Worm (Caenorhabditis elegans): ENCODE measurements around the gene F43E12.1.

Gene F43E12.1

DNA sequence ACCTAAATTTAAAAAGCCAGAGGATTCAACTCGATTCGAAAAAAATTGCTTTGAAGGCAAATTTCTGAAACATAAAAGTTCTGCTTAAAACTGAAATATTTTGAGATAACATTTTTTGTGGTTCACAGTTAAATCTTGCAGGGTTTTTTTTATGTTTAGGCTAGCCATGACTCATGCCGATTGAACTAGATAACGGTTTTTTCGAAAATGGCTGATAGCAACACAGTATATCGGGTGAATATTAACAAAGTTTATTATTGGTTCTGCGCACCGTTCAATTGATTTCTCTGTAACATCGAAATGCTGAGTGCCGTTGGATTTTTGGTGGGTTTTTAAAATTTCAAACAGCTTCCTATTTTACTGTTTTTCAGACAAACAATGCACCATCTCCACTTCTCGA, at the start of gene F43E12.1:
Gene F43E12.1, plus strand, starts transcription at position 301 of the 400 bp plus-strand sequence.
- TF ChIP-seq unc-62 (GFP tag; optimal IDR thresholded peaks at IDR 0.05) = no peak

DNA sequence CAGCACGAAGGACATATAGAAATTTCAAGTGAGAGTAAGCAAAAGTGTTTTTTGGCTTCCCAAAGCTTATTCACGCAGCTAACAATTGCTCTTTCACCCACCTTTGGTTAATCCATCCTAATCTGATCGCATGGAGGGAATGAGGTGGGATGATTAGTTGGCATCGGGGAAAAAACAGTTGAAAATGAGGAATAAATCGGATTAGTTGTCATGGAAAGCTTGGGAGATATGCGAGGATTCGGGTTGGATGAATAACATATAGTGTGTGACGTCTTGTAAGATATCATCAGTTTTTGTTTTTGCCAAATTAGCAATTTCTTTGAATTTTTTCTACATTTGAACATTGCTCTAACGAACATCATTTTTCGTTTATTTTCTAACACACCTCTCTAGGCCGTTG, 48.8 kb upstream of the F43E12.1 start:
- TF ChIP-seq unc-62 (GFP tag; optimal IDR thresholded peaks at IDR 0.05) = no peak

DNA sequence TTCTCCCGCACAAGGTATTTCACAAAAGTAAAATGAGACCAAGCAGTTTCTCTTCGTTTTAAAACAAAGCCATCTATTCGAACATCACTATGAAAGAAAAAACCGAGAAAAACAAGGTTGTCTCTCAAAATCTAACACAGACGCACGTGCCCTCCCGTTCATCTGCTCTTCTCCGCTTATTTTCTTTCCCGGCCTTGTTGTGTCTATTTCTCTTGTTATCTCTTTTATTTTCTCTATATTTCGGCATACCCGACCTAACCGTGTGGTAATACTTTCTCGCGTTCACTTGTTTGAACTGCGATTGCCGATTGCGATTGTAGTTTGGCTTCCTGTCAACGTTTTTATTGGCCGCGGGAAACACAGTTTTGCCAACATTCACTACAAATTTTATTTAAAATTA, 48.0 kb upstream of the F43E12.1 start:
- TF ChIP-seq unc-62 (GFP tag; optimal IDR thresholded peaks at IDR 0.05) = no peak

DNA sequence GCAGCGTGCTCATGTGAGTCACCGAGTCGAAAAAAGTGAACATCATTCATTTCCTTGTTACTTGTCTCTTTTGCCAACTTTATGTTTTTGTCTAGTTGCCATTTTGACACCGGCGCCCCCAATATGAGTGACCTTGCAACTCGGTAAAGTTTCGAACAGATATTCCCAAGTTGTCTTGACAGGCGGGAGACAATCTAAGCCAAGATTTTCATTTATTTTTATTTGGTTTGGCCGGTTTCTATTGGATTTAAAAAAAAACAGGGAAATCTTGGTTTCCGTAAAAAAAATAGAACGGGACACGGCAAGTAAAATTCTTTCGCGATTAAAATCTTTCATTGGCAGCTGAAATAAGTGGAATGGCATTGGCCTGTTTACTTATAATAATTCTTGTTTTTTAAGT, 46.2 kb upstream of the F43E12.1 start:
- no peak for TF ChIP-seq unc-62 (GFP tag; optimal IDR thresholded peaks at IDR 0.05)

DNA sequence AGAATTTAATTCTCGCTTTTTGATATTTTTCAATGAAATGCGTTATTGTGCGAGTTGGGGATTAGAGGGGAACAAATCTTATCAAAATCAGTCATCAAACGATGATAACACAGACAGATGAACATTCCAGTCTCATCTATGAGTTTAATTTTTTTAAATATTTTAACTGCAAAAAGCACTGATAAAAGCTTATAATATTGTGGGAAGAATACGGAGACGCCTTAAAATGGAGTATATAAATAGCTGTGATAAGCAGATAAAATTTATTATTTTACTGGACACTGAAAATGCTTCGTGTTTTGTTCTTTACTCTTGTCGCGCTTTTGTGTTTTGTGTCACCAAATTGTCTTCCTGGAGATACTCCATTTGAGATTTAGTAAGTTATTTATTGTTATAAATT, 37.8 kb upstream of the F43E12.1 start, which contains the start of gene clec-86:
Gene clec-86, plus strand, starts transcription at position 262 of the 400 bp plus-strand sequence.
- no peak for TF ChIP-seq unc-62 (GFP tag; optimal IDR thresholded peaks at IDR 0.05)

DNA sequence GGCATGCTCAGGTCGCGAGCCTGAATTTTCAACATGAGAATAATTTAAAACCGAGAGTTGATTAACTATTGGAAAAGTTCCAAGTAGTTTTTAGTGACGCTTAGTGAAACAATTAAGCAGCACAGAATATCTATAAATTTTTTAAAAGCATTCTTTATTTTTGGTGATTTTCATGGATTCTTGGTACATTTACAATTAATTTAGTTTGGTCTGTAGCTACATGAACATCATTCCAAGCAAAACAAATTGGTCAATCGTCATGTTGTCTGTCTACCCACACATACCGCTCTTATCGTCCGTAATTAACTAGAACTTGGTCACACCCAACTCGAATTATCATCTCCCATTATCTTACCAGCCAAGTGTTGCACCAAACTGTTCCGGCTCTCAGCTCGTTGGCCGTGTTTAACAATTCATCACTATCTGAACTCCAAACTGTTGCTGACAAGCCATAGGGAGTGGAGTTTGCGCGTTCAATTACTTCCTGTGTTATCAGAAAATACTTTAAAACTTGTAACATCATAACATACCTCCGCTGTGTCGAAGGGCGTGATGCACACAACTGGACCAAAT, 36.7 kb upstream of the F43E12.1 start:
- no peak for TF ChIP-seq unc-62 (GFP tag; optimal IDR thresholded peaks at IDR 0.05)

DNA sequence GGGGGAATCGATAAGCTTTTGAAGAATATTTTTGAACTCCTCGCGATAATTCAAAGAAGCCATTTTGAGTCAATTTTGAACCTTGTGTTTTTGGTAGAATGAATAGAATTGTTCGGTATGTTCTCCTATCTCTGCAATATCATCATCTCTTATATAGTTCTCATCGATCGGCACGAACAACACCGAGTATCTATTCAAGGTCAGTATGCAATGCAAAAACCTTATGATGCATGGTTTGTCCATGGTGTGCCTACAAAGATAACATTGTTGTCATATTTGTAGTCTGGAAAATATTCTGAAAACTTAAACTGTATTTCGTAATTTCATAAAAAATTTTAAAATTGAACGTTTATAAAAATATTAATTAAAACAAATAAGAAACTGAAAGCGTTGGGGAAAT, 33.9 kb upstream of the F43E12.1 start, which contains the start of gene alh-10:
Gene alh-10, minus strand, starts transcription at position 127 of the 400 bp plus-strand sequence.
- no peak for TF ChIP-seq unc-62 (GFP tag; optimal IDR thresholded peaks at IDR 0.05)

DNA sequence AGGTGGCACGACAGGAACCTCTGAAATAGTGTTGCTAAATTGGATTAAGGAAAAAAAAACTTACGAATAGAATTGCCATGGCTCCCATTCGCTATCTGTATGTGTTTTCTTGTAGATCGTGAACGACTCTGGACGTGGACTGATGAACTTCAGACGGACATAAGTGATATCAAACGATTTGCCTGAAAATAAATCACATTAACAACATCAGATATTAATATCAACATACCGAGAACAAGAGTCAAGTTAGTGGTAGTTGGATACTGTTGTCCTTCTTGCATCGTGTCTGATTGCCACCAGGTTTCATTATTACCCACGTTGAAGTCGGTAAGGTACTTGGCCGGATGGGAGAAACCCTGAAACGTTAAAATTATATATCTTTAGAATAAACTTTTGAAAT, 27.8 kb upstream of the F43E12.1 start:
- no peak for TF ChIP-seq unc-62 (GFP tag; optimal IDR thresholded peaks at IDR 0.05)

DNA sequence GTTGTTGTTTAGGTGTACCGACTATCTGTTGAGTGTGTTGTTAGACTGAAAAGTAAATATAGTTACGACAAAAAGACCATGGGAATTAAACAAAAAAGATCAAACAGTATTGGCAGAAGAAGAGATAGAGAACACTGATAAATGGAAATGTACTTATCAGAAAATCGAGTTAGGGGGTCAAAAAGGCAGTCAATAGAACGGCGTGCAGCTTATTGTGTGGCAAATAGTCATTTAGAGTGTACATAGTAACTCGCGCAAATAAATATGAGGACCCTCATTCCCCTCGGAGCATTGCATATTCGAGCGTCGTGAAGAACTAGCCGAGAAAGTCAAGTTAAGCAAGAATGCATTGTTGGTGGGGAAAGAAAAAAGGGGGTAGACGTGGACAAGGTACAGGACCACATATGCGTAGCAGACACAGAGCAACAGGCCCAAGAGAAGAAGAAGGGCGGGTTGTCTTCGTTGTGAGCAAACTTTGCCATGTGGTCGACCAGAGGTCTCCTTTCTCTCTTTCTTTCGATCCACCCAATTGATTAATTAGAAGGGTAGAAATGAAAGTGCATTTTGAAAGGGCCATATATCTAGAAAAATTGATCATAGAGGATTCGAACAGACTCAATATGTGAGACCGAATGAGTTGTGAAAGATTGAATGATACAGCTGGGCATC, 26.1 kb upstream of the F43E12.1 start, which contains the start of gene lam-2:
Gene lam-2, minus strand, starts transcription at position 51 of the 669 bp plus-strand sequence.
- TF ChIP-seq unc-62 (GFP tag; optimal IDR thresholded peaks at IDR 0.05) = no peak

DNA sequence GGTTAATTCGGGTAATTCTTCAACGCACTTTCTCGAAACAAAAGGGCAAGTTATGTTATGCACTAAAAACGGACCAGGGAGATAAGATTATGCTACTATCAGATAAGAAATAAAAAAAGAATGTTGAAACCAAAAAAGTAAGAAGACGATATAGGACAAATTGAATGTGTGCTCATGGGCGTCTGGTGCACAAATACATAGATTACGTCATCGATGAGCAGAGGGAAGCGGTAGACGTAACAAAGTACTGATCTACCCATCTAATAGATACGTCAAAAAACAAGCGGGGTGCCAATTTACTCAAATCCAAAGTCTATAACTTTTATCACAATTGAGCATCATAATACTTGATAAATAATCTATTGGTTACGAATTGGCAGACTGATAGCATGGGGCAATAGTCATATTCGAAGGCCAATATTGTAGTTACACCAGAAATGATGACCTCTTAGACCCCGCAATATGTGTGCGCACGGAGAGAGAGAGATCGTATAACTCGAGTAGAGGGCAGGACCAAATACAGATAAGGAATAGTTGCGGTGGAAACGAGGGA, 25.4 kb upstream of the F43E12.1 start:
- no peak for TF ChIP-seq unc-62 (GFP tag; optimal IDR thresholded peaks at IDR 0.05)

DNA sequence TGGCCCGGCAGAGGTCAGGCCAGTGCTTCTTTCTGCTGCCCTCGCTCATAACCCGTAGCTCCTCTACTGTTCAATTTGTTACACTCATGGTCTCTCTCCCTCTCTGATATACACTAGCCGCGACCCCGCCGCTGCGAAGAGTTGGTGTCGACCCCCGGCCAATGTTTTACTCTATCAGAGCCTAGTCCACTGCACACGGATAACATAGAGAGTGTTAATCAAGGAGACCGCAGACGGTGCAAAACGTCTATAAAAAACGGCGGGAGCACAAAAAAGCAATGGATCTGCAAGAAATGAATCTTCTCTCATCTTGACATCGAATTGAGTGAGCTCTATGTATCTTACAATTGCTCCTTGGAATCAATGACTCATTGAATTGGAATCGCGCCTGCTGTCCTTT, 24.0 kb upstream of the F43E12.1 start:
- no peak for TF ChIP-seq unc-62 (GFP tag; optimal IDR thresholded peaks at IDR 0.05)

DNA sequence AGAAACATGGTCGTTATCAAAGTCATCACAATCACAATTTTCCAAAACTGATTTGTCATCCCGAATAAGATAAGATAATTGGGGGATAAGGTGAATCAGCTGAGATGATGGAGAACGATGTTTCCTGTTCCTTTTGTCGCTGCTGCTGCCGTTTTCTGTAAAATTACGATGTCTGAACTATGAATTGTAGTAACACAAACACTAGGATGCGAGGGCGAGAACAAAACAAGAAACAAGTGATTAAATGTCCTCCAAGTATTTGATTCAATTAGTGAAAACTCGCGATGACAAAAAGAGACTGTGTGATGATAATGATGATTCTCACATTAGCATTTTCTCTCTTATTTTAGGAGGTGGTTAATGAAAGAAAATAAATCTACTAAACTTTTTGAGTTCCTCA, 21.6 kb upstream of the F43E12.1 start, which contains the start of gene C54D1.7:
Gene C54D1.7, minus strand, starts transcription at position 157 of the 400 bp plus-strand sequence.
- TF ChIP-seq unc-62 (GFP tag; optimal IDR thresholded peaks at IDR 0.05) = no peak

DNA sequence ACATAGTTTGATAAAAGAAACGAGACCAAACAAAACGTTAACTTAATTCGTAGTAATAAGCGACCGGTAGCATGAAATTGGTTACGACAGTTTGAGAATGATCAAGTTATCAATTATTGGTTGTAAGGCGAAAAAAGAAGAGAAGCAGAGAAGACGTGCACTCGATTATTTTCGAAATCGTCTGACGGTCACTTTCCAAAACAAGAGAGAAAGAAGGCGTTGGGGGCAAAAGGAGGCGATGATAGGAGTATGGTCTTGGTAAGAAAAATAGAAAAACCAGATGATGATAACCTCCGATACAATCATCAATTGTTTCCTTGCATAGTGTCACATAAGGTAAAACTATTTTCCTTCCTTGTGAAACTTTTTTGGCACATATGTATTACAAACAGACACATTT, 20.0 kb upstream of the F43E12.1 start:
- TF ChIP-seq unc-62 (GFP tag; optimal IDR thresholded peaks at IDR 0.05) = no peak

DNA sequence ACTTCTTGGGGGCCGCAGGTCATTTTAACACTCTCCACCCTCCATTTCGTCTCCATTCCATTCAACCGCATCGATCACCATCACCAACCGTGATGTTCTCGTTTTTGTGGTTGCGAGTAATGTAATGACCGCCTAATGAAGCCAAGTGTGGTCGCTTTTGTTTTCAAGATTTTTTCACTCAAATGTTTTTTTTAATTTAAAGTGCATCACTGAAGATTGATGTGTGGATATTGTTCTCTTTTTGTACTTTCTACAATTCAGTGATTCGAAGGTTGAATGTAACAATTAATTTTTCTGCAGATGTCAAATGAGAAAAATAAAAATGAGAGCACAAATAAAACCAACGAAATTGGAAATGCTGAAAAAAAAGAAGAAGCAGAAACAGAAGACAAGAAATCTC, 18.7 kb upstream of the F43E12.1 start, which contains the start of gene pgp-10:
Gene pgp-10, plus strand, starts transcription at position 301 of the 400 bp plus-strand sequence.
- no peak for TF ChIP-seq unc-62 (GFP tag; optimal IDR thresholded peaks at IDR 0.05)

DNA sequence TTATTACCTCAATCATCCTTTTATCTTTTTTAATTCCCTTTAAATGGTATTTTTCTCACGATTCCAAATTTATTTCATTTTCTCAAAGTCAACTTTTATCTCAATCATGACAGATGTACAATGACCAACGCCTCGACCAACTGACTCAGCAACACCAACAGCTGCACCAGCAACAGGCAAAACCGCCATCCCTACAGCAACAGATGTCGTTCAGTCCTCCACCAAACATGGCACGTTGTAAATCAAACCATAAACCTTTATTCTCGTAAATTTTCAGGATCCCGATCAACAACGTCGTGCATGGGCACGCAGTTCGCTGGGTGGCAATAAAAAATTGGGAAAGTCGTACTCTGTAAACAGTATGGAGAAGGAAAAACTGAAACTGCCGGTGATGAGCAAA, 14.7 kb upstream of the F43E12.1 start:
- no peak for TF ChIP-seq unc-62 (GFP tag; optimal IDR thresholded peaks at IDR 0.05)

DNA sequence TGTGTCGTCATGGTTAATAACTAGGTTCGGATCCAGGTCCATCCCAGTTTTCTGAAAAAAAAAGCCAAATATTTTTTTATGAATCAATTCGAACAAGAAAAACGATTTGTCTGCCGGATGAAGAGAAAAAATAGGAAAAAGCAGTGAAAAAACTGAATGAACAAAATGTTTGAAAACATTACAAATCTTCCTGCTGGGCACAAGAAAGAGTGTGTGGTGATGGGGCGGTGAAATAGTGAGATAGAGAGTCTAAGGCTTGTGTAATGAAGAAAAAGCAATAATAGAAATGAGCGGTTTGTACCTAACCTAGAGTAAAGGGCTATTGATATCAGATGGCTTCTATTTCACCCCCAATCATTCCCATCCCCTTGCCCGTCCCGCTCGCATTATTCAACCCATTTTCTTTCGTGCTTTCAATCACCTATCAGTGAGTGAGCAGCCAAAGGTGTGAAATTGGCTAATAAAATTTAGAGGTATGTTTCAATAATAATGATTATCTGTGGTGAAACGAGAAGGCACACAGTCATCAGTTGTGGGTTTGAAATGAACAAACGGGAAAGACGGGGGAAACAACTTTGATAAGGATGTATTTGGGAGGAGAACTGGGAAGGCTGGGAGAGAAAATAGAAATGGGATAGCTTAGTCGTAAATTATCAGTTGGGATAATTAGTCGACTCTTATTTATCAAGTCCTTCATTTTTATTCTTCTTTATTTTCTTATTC, 6.7 kb upstream of the F43E12.1 start, which contains the start of gene bar-1:
Gene bar-1, minus strand, starts transcription at position 51 of the 723 bp plus-strand sequence.
- no peak for TF ChIP-seq unc-62 (GFP tag; optimal IDR thresholded peaks at IDR 0.05)
